Worm (Caenorhabditis elegans) whole organism, L2 larva: Measurements from ENCODE around the gene col-148.

ENCODE experiments used
- skn-1 ChIP-seq: sonication (generic microtip); optimal IDR thresholded peaks from 2 replicates; lab custom pipeline; 2017; ENCODE audit warnings: missing biosample characterization, missing genetic modification characterization
- unc-55 ChIP-seq: fragments of 150-350 bp; sonication (generic microtip); optimal IDR thresholded peaks from 3 replicates; lab custom pipeline; 2014; ENCODE audit warnings: missing biosample characterization, missing genetic modification reagents, missing genetic modification characterization
- zag-1 ChIP-seq: fragments of 150-350 bp; optimal IDR thresholded peaks from 2 replicates; lab custom pipeline; 2014; ENCODE audit warnings: missing biosample characterization, missing genetic modification characterization

DNA sequence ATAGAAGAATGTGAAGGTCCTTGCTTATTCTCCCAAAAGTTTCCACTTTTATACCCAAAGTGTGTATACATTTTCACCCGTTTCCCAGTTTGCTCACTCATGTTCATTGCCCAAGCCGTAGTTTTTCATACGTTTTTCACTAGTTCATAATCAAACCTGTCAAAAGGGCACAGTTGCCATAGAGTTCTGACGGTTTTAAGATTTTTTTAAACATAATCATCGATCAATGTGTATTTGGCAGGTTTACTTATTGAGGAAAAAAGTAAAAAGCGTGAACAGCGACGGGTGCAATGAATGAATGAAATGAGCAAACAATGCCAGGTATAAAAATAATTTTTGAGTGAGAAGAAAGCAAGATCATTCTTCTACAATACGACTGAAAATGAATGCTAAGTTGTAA is 20.2 kb upstream of the col-148 start, which contains the start of the genes fipr-5 and fipr-9:
- no peak for TF ChIP-seq unc-55 (GFP tag; lab: Kevin White, UChicago)
- TF ChIP-seq zag-1: no peak
- TF ChIP-seq skn-1 (tag; lab: Kevin White, UChicago): no peak
